Fruit fly (Drosophila melanogaster) whole organism, embryonic: Measurements from ENCODE around the gene TTLL4B.

Experiments used
- Bdp1 ChIP-seq: fragments of 200-800 bp; sonication (Bioruptor generic); optimal IDR thresholded peaks from 3 replicates; lab custom pipeline; 2016; ENCODE audit warnings: missing biosample characterization, missing genetic modification characterization
- Blimp-1 ChIP-seq: fragments of 200-800 bp; sonication (Bioruptor generic); optimal IDR thresholded peaks from 3 replicates; lab custom pipeline; 2018; ENCODE audit warnings: missing biosample characterization, missing genetic modification characterization, mild to moderate bottlenecking, moderate library complexity, missing genetic modification reagents
- CG1024 ChIP-seq: fragments of 200-800 bp; sonication (Bioruptor generic); IDR thresholded peaks from 2 replicates; pipeline ENCODE4 v1.3.6; 2022; ENCODE audit warnings: missing biosample characterization, missing genetic modification characterization
- CG10274 ChIP-seq: fragments of 200-800 bp; sonication (Bioruptor generic); optimal IDR thresholded peaks from 3 replicates; lab custom pipeline; 2017; ENCODE audit warnings: missing biosample characterization, mild to moderate bottlenecking, missing genetic modification characterization
- CG11504 ChIP-seq: fragments of 200-800 bp; sonication (Bioruptor generic); optimal IDR thresholded peaks from 3 replicates; lab custom pipeline; 2019; ENCODE audit warnings: missing biosample characterization, mild to moderate bottlenecking, missing genetic modification characterization, moderate library complexity
- CG12391 ChIP-seq: fragments of 200-800 bp; sonication (Bioruptor generic); optimal IDR thresholded peaks from 3 replicates; lab custom pipeline; 2018; ENCODE audit warnings: missing biosample characterization, mild to moderate bottlenecking, missing genetic modification characterization, moderate library complexity
- CG13424 ChIP-seq: fragments of 200-800 bp; sonication (Bioruptor generic); optimal IDR thresholded peaks from 2 replicates; lab custom pipeline; 2019; ENCODE audit warnings: missing biosample characterization, mild to moderate bottlenecking, missing genetic modification characterization, moderate library complexity
- CG13624 ChIP-seq: fragments of 200-800 bp; sonication (Bioruptor generic); optimal IDR thresholded peaks from 2 replicates; lab custom pipeline; 2016; ENCODE audit warnings: missing biosample characterization, missing genetic modification characterization
- CG17912 ChIP-seq: fragments of 200-800 bp; sonication (Bioruptor generic); optimal IDR thresholded peaks from 2 replicates; lab custom pipeline; 2018; ENCODE audit warnings: missing biosample characterization, mild to moderate bottlenecking, missing genetic modification characterization
- CG2678 ChIP-seq: fragments of 200-800 bp; sonication (Bioruptor generic); optimal IDR thresholded peaks from 3 replicates; lab custom pipeline; 2019; ENCODE audit warnings: missing biosample characterization, mild to moderate bottlenecking, missing genetic modification characterization, moderate library complexity
- CG2712 ChIP-seq: fragments of 200-800 bp; optimal IDR thresholded peaks from 3 replicates; lab custom pipeline; 2019; ENCODE audit warnings: missing biosample characterization, mild to moderate bottlenecking, missing genetic modification characterization, moderate library complexity
- CG30403 ChIP-seq: fragments of 200-800 bp; sonication (Bioruptor generic); optimal IDR thresholded peaks from 3 replicates; lab custom pipeline; 2016; ENCODE audit warnings: missing biosample characterization, missing genetic modification characterization
- CG31441 ChIP-seq: fragments of 200-800 bp; sonication (Bioruptor generic); IDR thresholded peaks from 2 replicates; pipeline ENCODE4 v1.3.6; 2022; ENCODE audit warnings: missing biosample characterization, missing genetic modification characterization
- CG32772 ChIP-seq: fragments of 200-800 bp; sonication (Bioruptor generic); IDR thresholded peaks from 2 replicates; pipeline ENCODE4 v1.3.6; 2022; ENCODE audit warnings: missing biosample characterization, missing genetic modification characterization
- CG3726 ChIP-seq: fragments of 200-800 bp; sonication (Bioruptor generic); IDR thresholded peaks from 3 replicates; pipeline ENCODE4, ENCODE4 v1.3.6; 2022; ENCODE audit warnings: missing biosample characterization, missing genetic modification characterization
- CG4424 ChIP-seq: fragments of 200-800 bp; sonication (Bioruptor generic); optimal IDR thresholded peaks from 3 replicates; lab custom pipeline; 2016; ENCODE audit warnings: missing biosample characterization, missing genetic modification characterization
- CG7839 ChIP-seq: fragments of 200-800 bp; sonication (Bioruptor generic); optimal IDR thresholded peaks from 3 replicates; lab custom pipeline; 2018; ENCODE audit warnings: missing biosample characterization, mild to moderate bottlenecking, missing genetic modification characterization, moderate library complexity
- CG8281 ChIP-seq: fragments of 200-800 bp; sonication (Bioruptor generic); optimal IDR thresholded peaks from 2 replicates; lab custom pipeline; 2018; ENCODE audit warnings: missing biosample characterization, mild to moderate bottlenecking, missing genetic modification characterization, moderate library complexity
- CG9727 ChIP-seq: fragments of 200-800 bp; sonication (Bioruptor generic); optimal IDR thresholded peaks from 3 replicates; lab custom pipeline; 2017; ENCODE audit warnings: missing biosample characterization, mild to moderate bottlenecking, missing genetic modification characterization
- D19A ChIP-seq: fragments of 200-800 bp; optimal IDR thresholded peaks from 3 replicates; lab custom pipeline; 2019; ENCODE audit warnings: missing biosample characterization, mild to moderate bottlenecking, missing genetic modification characterization, moderate library complexity
- D19B ChIP-seq: fragments of 200-800 bp; sonication (Bioruptor generic); optimal IDR thresholded peaks from 2 replicates; lab custom pipeline; 2017; ENCODE audit warnings: missing biosample characterization, mild to moderate bottlenecking, missing genetic modification characterization
- Deaf1 ChIP-seq: fragments of 200-800 bp; optimal IDR thresholded peaks from 3 replicates; lab custom pipeline; 2019; ENCODE audit warnings: missing biosample characterization, mild to moderate bottlenecking, missing genetic modification characterization, moderate library complexity
- Dfd ChIP-seq, 2 experiments: fragments of >200 bp; optimal IDR thresholded peaks; 2 replicates each; lab custom pipeline; 2017; ENCODE audit warnings: missing biosample characterization in 2 of 2, missing genetic modification characterization in 2 of 2
- E2f2 ChIP-seq: fragments of 200-800 bp; sonication (Bioruptor generic); IDR thresholded peaks from 2 replicates; pipeline ENCODE4 v1.3.6; 2022; ENCODE audit warnings: missing biosample characterization, missing genetic modification characterization
- GATAe ChIP-seq: fragments of 200-800 bp; sonication (Bioruptor generic); conservative IDR thresholded peaks from 2 replicates; pipeline ENCODE4 v1.3.6; 2022; ENCODE audit warnings: missing biosample characterization, missing genetic modification characterization
- MBD-R2 ChIP-seq: fragments of 200-800 bp; sonication (Bioruptor generic); IDR thresholded peaks from 2 replicates; pipeline ENCODE4 v1.3.6; 2022; ENCODE audit warnings: missing biosample characterization, missing genetic modification characterization
- MESR4 ChIP-seq: fragments of 200-800 bp; sonication (Bioruptor generic); optimal IDR thresholded peaks from 2 replicates; lab custom pipeline; 2018; ENCODE audit warnings: missing biosample characterization, mild to moderate bottlenecking, missing genetic modification characterization, moderate library complexity
- PHDP ChIP-seq: fragments of 200-800 bp; sonication (Bioruptor generic); optimal IDR thresholded peaks from 3 replicates; lab custom pipeline; 2018; ENCODE audit warnings: missing biosample characterization, mild to moderate bottlenecking, missing genetic modification characterization, moderate library complexity
- Pdp1 ChIP-seq, 2 experiments: fragments of 200-800 bp; sonication (Bioruptor generic); optimal IDR thresholded peaks; 3 replicates each; lab custom pipeline; 2016; ENCODE audit warnings: missing biosample characterization in 2 of 2, missing genetic modification characterization in 2 of 2, mild to moderate bottlenecking in 1 of 2, moderate library complexity in 1 of 2
- Poxn ChIP-seq: fragments of 200-800 bp; sonication (Bioruptor generic); IDR thresholded peaks from 2 replicates; pipeline ENCODE4 v1.3.6; 2022; ENCODE audit warnings: missing biosample characterization, missing genetic modification characterization
- Ravus ChIP-seq: fragments of 200-800 bp; sonication (Bioruptor generic); IDR thresholded peaks from 2 replicates; pipeline ENCODE4 v1.3.6; 2022; ENCODE audit warnings: missing biosample characterization, missing genetic modification characterization
- Sox102F ChIP-seq: fragments of 200-800 bp; sonication (Bioruptor generic); optimal IDR thresholded peaks from 2 replicates; lab custom pipeline; 2018; ENCODE audit warnings: missing biosample characterization, mild to moderate bottlenecking, missing genetic modification characterization, moderate library complexity
- Tbp ChIP-seq: fragments of >200 bp; optimal IDR thresholded peaks from 2 replicates; lab custom pipeline; 2018; ENCODE audit warnings: missing biosample characterization, missing genetic modification characterization
- Trl ChIP-seq, 3 experiments: fragments of >200 bp in 2 of 3; fragments of 200-800 bp in 1 of 3; sonication (Bioruptor generic) in 1 of 3; optimal IDR thresholded peaks; 2 replicates in 1 of 3; 3 replicates in 2 of 3; lab custom pipeline; 2016 to 2017; ENCODE audit warnings: missing biosample characterization in 1 of 3, missing genetic modification characterization in 1 of 3
- abd-A ChIP-seq: fragments of 200-800 bp; sonication (Bioruptor generic); optimal IDR thresholded peaks from 3 replicates; lab custom pipeline; 2019; ENCODE audit warnings: missing biosample characterization, mild to moderate bottlenecking, missing genetic modification characterization, moderate library complexity
- az2 ChIP-seq: fragments of 200-800 bp; sonication (Bioruptor generic); optimal IDR thresholded peaks from 3 replicates; lab custom pipeline; 2016; ENCODE audit warnings: missing biosample characterization, missing genetic modification characterization
- cato ChIP-seq: fragments of 200-800 bp; sonication (Bioruptor generic); optimal IDR thresholded peaks from 2 replicates; lab custom pipeline; 2016; ENCODE audit warnings: missing biosample characterization, missing genetic modification characterization, borderline replicate concordance
- dmrt99B ChIP-seq: fragments of 200-800 bp; sonication (Bioruptor generic); optimal IDR thresholded peaks from 2 replicates; lab custom pipeline; 2018; ENCODE audit warnings: missing biosample characterization, mild to moderate bottlenecking, missing genetic modification characterization, moderate library complexity
- fu2 ChIP-seq: fragments of 200-800 bp; sonication (Bioruptor generic); optimal IDR thresholded peaks from 2 replicates; lab custom pipeline; 2016; ENCODE audit warnings: missing biosample characterization, missing genetic modification characterization
- hth ChIP-seq: fragments of >200 bp; optimal IDR thresholded peaks from 2 replicates; lab custom pipeline; 2017; ENCODE audit warnings: inconsistent platforms
- lab ChIP-seq: fragments of 200-800 bp; sonication (Bioruptor generic); optimal IDR thresholded peaks from 3 replicates; lab custom pipeline; 2017; ENCODE audit warnings: missing biosample characterization, missing genetic modification characterization, mild to moderate bottlenecking, moderate library complexity, missing genetic modification reagents
- lmd ChIP-seq: fragments of 200-800 bp; sonication (Bioruptor generic); IDR thresholded peaks from 2 replicates; pipeline ENCODE4 v1.3.6; 2022; ENCODE audit warnings: missing biosample characterization, missing genetic modification characterization
- lov ChIP-seq, 2 experiments: fragments of 200-800 bp in 1 of 2; fragments of >200 bp in 1 of 2; sonication (Bioruptor generic) in 1 of 2; IDR thresholded peaks in 1 of 2; optimal IDR thresholded peaks in 1 of 2; 2 replicates in 1 of 2; 3 replicates in 1 of 2; pipeline versions ENCODE4 v1.3.6 to Lab custom; 2017 to 2022; ENCODE audit warnings: missing biosample characterization in 1 of 2, missing genetic modification characterization in 1 of 2
- row ChIP-seq: fragments of 200-800 bp; sonication (Bioruptor generic); IDR thresholded peaks from 3 replicates; pipeline ENCODE4 v1.3.6; 2022; ENCODE audit warnings: missing biosample characterization, missing genetic modification characterization
- sens ChIP-seq: fragments of 200-800 bp; sonication (Bioruptor generic); peaks from one replicate; lab custom pipeline; 2016; ENCODE audit warnings: missing biosample characterization, missing genetic modification characterization
- sna ChIP-seq: fragments of 200-800 bp; sonication (Bioruptor generic); IDR thresholded peaks from 2 replicates; pipeline ENCODE4 v1.3.6; 2022; ENCODE audit warnings: missing biosample characterization, missing genetic modification characterization; ENCODE audit not compliant: partially characterized antibody
- trem ChIP-seq: fragments of 200-800 bp; optimal IDR thresholded peaks from 3 replicates; lab custom pipeline; 2019; ENCODE audit warnings: missing biosample characterization, mild to moderate bottlenecking, missing genetic modification characterization, moderate library complexity
- unpg ChIP-seq: fragments of 200-800 bp; sonication (Bioruptor generic); optimal IDR thresholded peaks from 3 replicates; lab custom pipeline; 2018; ENCODE audit warnings: missing biosample characterization, mild to moderate bottlenecking, missing genetic modification characterization, moderate library complexity
- wor ChIP-seq: fragments of 200-800 bp; sonication (Bioruptor generic); IDR thresholded peaks from 2 replicates; pipeline ENCODE4 v1.3.6; 2022; ENCODE audit warnings: missing biosample characterization, missing genetic modification characterization

Gene TTLL4B

DNA sequence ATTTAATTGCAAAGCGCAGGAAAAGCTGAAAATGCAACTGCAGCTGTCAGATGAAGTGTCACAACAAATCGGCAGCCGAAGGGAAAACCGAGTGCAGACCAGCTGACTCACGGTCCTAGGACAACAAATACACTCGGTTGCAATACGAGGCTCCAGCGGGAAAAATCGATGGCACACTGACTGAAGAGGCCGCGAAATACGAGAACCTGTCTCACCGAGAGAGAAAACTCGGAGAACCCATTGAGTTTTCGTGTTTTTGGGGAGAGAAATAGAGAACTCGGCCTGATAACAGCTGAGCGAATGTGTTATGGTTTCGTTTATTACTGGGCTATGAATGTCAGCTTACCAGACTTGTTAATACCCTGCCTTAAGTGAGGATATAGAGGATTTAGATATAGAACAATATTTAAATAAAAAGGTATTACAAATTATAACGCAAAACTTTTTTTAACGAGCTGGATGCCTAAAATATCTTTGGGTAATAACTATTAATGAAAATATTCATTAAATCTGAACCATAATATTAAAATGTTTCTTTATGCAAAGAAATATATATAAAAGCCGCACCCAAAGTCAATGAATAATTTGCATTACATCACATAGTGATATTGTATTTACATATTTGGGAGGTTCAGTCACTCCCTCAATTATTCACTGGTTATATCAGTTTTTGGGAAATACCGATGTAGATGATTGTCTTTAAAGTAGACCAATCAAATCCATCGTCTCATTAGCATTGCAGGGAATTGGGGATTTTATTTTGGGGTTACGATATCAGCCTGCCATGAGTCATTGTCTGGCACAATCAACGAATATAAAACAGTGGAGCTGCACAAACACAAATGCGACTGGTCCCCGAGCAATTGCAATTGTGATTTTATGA, 33.7 kb downstream of the TTLL4B start (continued):
- TF ChIP-seq abd-A (tag; lab: Kevin White, UChicago) (peak; percentile 36), D19A (tag; lab: Kevin White, UChicago) (peak; percentile 78), CG12391 (tag; lab: Kevin White, UChicago) (peak; percentile 24), CG2678 (peak; percentile 36), wor (GFP tag; lab: Robert Waterston, UW) (no peak), Tbp (no peak), CG17912 (GFP tag; lab: Kevin White, UChicago) (no peak), hth (lab: Kevin White, UChicago) (no peak), Sox102F (GFP tag; lab: Kevin White, UChicago) (peak; percentile 2), dmrt99B (tag; lab: Kevin White, UChicago) (peak; percentile 16), lmd (GFP tag; lab: Robert Waterston, UW) (no peak), PHDP (tag; lab: Kevin White, UChicago) (peak; percentile 57), CG1024 (GFP tag; lab: Robert Waterston, UW) (no peak), CG30403 (GFP tag; lab: Kevin White, UChicago) (peak; percentile 5), Trl (optimal IDR thresholded peaks at IDR 0.05; lab: Kevin White, UChicago) (peak; percentile 53 to 54), Trl (GFP tag; optimal IDR thresholded peaks at IDR 0.05; lab: Kevin White, UChicago) (no peak), CG11504 (tag; lab: Kevin White, UChicago) (peak; percentile 38), CG31441 (peak; percentile 15; the same call in 1 of the 2 replicates), CG7839 (tag; lab: Kevin White, UChicago) (peak; percentile 35), D19B (peak; percentile 29), MBD-R2 (GFP tag; lab: Robert Waterston, UW) (peak; percentile 71), sens (peak; percentile 42), CG10274 (GFP tag; lab: Kevin White, UChicago) (peak; percentile 87), CG2712 (tag; lab: Kevin White, UChicago) (peak; percentile 15), CG13424 (tag; lab: Kevin White, UChicago) (peak; percentile 31), Pdp1 (GFP tag; optimal IDR thresholded peaks at IDR 0.05; lab: Kevin White, UChicago) (peak in 1 of 2 experiments; percentile 13), row (peak; percentile 69), Deaf1 (peak; percentile 92)
- TF ChIP-seq, all 482 proteins: peak for 34

DNA sequence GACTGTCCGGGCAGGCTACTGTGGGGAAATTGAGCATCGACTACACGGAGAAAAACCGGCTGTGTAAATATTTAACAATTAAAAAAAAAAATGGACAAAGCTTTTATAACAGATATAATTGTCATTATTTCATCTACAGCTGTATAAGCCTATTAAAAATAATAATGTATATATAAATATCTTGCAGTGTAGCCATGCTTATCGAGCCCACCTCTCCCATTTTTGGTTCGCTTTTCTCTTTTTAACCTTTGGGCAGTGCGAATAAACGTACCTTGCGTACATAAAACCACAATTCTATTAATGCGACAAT, 34.3 kb downstream of the TTLL4B start:
- peak; percentile 84 for TF ChIP-seq lab (GFP tag; lab: Kevin White, UChicago)
- peak; percentile 65 for TF ChIP-seq CG4424 (GFP tag; lab: Kevin White, UChicago)
- peak; percentile 25 for TF ChIP-seq CG13624
- TF ChIP-seq trem (tag; lab: Kevin White, UChicago), result peak; percentile 0
- TF ChIP-seq sna, result no peak
- peak; percentile 11 for TF ChIP-seq cato (GFP tag; lab: Kevin White, UChicago)
- TF ChIP-seq Bdp1 (GFP tag; lab: Kevin White, UChicago), result no peak
- TF ChIP-seq Poxn, result no peak
- no peak for TF ChIP-seq Dfd (GFP tag; optimal IDR thresholded peaks at IDR 0.05; lab: Kevin White, UChicago)
- peak; percentile 71 for TF ChIP-seq CG9727
- no peak for TF ChIP-seq MESR4
- peak; percentile 65 for TF ChIP-seq CG32772 (GFP tag; lab: Robert Waterston, UW)
- peak; percentile 63 for TF ChIP-seq az2 (GFP tag; lab: Kevin White, UChicago)
- TF ChIP-seq CG8281, result no peak
- peak; percentile 7 for TF ChIP-seq fu2
- TF ChIP-seq unpg (GFP tag; lab: Kevin White, UChicago), result peak; percentile 79
- peak; percentile 35; the same call in 1 of the 2 replicates for TF ChIP-seq Ravus (GFP tag; lab: Robert Waterston, UW)
- peak; percentile 39; the same call in 1 of the 2 replicates for TF ChIP-seq GATAe (GFP tag; lab: Robert Waterston, UW)
- TF ChIP-seq Blimp-1, result no peak
- no peak for TF ChIP-seq E2f2 (GFP tag; lab: Robert Waterston, UW)
- TF ChIP-seq CG3726 (GFP tag; lab: Robert Waterston, UW), result 0 out of 3 replicates have a peak, but pooled peaks have one; percentile 31
- no peak for TF ChIP-seq lov (optimal IDR thresholded peaks at IDR 0.05; lab: Kevin White, UChicago)
- no peak for TF ChIP-seq lov (GFP tag; IDR thresholded peaks at IDR 0.05; lab: Robert Waterston, UW)
